Fruit fly (Drosophila melanogaster): ENCODE results near the gene CG13708.

Gene CG13708

DNA sequence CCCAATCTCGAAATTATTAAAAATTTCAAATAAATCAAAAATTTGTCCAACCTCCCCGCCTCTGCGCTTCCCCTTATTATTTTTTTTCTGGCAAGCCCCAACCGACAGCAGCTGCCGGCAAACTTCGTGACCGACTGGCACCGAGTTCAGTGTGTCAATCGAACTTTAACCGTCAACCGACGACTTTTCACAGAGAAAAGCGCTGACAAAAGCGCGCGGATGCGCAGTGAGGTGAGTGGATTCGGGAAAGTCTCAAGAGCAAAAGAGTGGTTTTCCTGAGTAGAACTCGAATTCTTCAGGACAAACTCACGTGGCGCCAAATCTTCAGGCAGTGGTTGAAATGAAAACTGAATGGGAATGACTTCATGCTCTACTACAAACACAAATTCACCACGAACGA is 32.8 kb downstream of the CG13708 start:
- TF ChIP-seq PHDP (tag; optimal IDR thresholded peaks at IDR 0.05) (no peak), CG3163 (GFP tag; optimal IDR thresholded peaks at IDR 0.05) (peak; percentile 59), BtbVII (GFP tag; optimal IDR thresholded peaks at IDR 0.05) (no peak), CG13123 (GFP tag; optimal IDR thresholded peaks at IDR 0.05) (no peak), MBD-R2 (GFP tag; IDR thresholded peaks at IDR 0.05) (no peak), maf-S (GFP tag; optimal IDR thresholded peaks at IDR 0.05) (no peak), CG1024 (GFP tag; IDR thresholded peaks at IDR 0.05) (no peak), B-H1 (GFP tag; IDR thresholded peaks at IDR 0.05) (no peak), Dip3 (GFP tag; optimal IDR thresholded peaks at IDR 0.05) (no peak), Deaf1 (tag; optimal IDR thresholded peaks at IDR 0.05) (peak; percentile 94), CG34224 (GFP tag; IDR thresholded peaks at IDR 0.05; ENCODE audit: partially characterized antibody) (no peak), CG17385 (GFP tag; optimal IDR thresholded peaks at IDR 0.05) (no peak), CG10543 (GFP tag; optimal IDR thresholded peaks at IDR 0.05) (no peak), CG11695 (GFP tag; IDR thresholded peaks at IDR 0.05) (no peak), CG1233 (GFP tag; optimal IDR thresholded peaks at IDR 0.05) (no peak), CG14667 (GFP tag; IDR thresholded peaks at IDR 0.05) (no peak), ewg (GFP tag; optimal IDR thresholded peaks at IDR 0.05) (peak; percentile 62), zfh2 (GFP tag; optimal IDR thresholded peaks at IDR 0.05) (no peak), insv (GFP tag; optimal IDR thresholded peaks at IDR 0.05) (no peak), ci (GFP tag; IDR thresholded peaks at IDR 0.05) (no peak), CG2202 (tag; optimal IDR thresholded peaks at IDR 0.05) (no peak), pros (GFP tag; optimal IDR thresholded peaks at IDR 0.05) (no peak), CG32532 (GFP tag; IDR thresholded peaks at IDR 0.05) (no peak), eve (GFP tag; optimal IDR thresholded peaks at IDR 0.05) (no peak), z (GFP tag; IDR thresholded peaks at IDR 0.05) (peak; percentile 94), CTCF (GFP tag; optimal IDR thresholded peaks at IDR 0.05) (peak; percentile 87), ro (GFP tag; IDR thresholded peaks at IDR 0.05) (no peak), CG12942 (GFP tag; optimal IDR thresholded peaks at IDR 0.05) (no peak), CG9797 (GFP tag; optimal IDR thresholded peaks at IDR 0.05) (no peak), ara (GFP tag; IDR thresholded peaks at IDR 0.05) (no peak), E2f1 (GFP tag; IDR thresholded peaks at IDR 0.05) (no peak), CG7786 (GFP tag; optimal IDR thresholded peaks at IDR 0.05) (no peak), CG18599 (GFP tag; optimal IDR thresholded peaks at IDR 0.05) (no peak), D19B (GFP tag; optimal IDR thresholded peaks at IDR 0.05) (no peak), slou (GFP tag; optimal IDR thresholded peaks at IDR 0.05) (no peak), luna (GFP tag; optimal IDR thresholded peaks at IDR 0.05) (no peak), Med (GFP tag) (peak; percentile 28), abd-A (tag; optimal IDR thresholded peaks at IDR 0.05) (no peak), CG16863 (GFP tag; optimal IDR thresholded peaks at IDR 0.05) (no peak), Abd-B (GFP tag; optimal IDR thresholded peaks at IDR 0.05) (no peak), onecut (GFP tag; IDR thresholded peaks at IDR 0.05) (peak; percentile 16; the same call in 1 of the 2 replicates), dan (GFP tag; IDR thresholded peaks at IDR 0.05) (no peak), CG33557 (GFP tag; optimal IDR thresholded peaks at IDR 0.05) (no peak), CG7745 (tag; optimal IDR thresholded peaks at IDR 0.05) (no peak), CG15696 (tag; optimal IDR thresholded peaks at IDR 0.05) (no peak), eyg (GFP tag; optimal IDR thresholded peaks at IDR 0.05) (no peak), CrebB (tag; optimal IDR thresholded peaks at IDR 0.05) (no peak), CG12219 (GFP tag; optimal IDR thresholded peaks at IDR 0.05) (no peak), gro (GFP tag; optimal IDR thresholded peaks at IDR 0.05) (no peak), Dll (GFP tag; IDR thresholded peaks at IDR 0.05; ENCODE audit: partially characterized antibody) (no peak), CG5180 (GFP tag; optimal IDR thresholded peaks at IDR 0.05) (peak; percentile 59), ranshi (GFP tag; IDR thresholded peaks at IDR 0.05) (no peak), Sry-δ (GFP tag; optimal IDR thresholded peaks at IDR 0.05) (no peak)
